Worm (Caenorhabditis elegans) whole organism, early embryonic: ENCODE measurements around the gene F26F2.8.

ENCODE experiments used
- ceh-13 ChIP-seq: fragments of 200-800 bp; sonication (Bioruptor generic); optimal IDR thresholded peaks from 2 replicates; lab custom pipeline; 2018; ENCODE audit warnings: mild to moderate bottlenecking, missing genetic modification characterization, missing compliant biosample characterization
- flt-1 ChIP-seq: fragments of 200-800 bp; sonication (Bioruptor generic); IDR thresholded peaks from 2 replicates; pipeline ENCODE4 v1.3.6; 2022; ENCODE audit warnings: missing genetic modification characterization, missing compliant biosample characterization
- scrt-1 ChIP-seq: fragments of 200-800 bp; sonication (Bioruptor generic); IDR thresholded peaks from 2 replicates; pipeline ENCODE4 v1.3.6; 2022; ENCODE audit warnings: missing genetic modification characterization, missing compliant biosample characterization
- tbx-37 ChIP-seq: fragments of 200-800 bp; sonication (Bioruptor generic); conservative IDR thresholded peaks from 2 replicates; pipeline ENCODE4 v1.3.6; 2022; ENCODE audit warnings: missing genetic modification reagents, missing genetic modification characterization, missing compliant biosample characterization

DNA sequence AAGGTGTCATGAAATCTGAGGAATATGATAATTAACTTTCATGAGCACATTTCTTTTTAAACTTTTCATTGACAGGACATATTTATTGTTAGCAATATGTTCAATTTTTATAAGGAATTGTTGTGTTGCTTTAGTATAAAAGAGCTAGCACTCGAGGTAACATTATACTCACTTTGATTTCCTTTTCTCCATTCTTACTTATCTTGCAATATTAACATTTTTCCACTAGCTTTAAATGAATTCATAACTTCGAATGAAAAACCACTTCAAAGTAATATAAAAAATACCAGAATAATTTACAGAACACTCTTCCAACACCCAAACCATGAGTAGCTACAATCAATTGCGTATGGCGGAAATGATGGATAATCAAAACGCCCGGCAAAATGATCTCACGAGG is 6.0 kb upstream of the F26F2.8 start, which contains the start of gene F26F2.5:
- TF ChIP-seq flt-1 (GFP tag; lab: Robert Waterston, UW) (no peak), ceh-13 (GFP tag; lab: Kevin White, UChicago) (no peak), scrt-1 (GFP tag; lab: Robert Waterston, UW) (no peak), tbx-37 (no peak)
